Fruit fly (Drosophila melanogaster) whole organism, embryonic: ENCODE results near the gene CCT7.

Source experiments
- Aef1 ChIP-seq: fragments of 200-800 bp; sonication (Bioruptor generic); IDR thresholded peaks from 3 replicates; pipeline ENCODE4 v1.3.6; 2022; ENCODE audit warnings: missing biosample characterization, missing genetic modification characterization
- CG10321 ChIP-seq: fragments of 200-800 bp; sonication (Bioruptor generic); IDR thresholded peaks from 2 replicates; pipeline ENCODE4 v1.3.6; 2022; ENCODE audit warnings: missing biosample characterization, missing genetic modification characterization
- CG11247 ChIP-seq: fragments of 200-800 bp; sonication (Bioruptor generic); IDR thresholded peaks from 2 replicates; pipeline ENCODE4 v1.3.6; 2022; ENCODE audit warnings: missing biosample characterization, missing genetic modification characterization
- CG12236 ChIP-seq: fragments of 200-800 bp; sonication (Bioruptor generic); optimal IDR thresholded peaks from 2 replicates; lab custom pipeline; 2016; ENCODE audit warnings: missing biosample characterization, missing genetic modification characterization
- CG12769 ChIP-seq: fragments of 200-800 bp; sonication (Bioruptor generic); optimal IDR thresholded peaks from 2 replicates; lab custom pipeline; 2019; ENCODE audit warnings: missing biosample characterization, mild to moderate bottlenecking, missing genetic modification characterization, moderate library complexity
- CG13894 ChIP-seq: fragments of 200-800 bp; sonication (Bioruptor generic); optimal IDR thresholded peaks from 3 replicates; lab custom pipeline; 2018; ENCODE audit warnings: missing biosample characterization, mild to moderate bottlenecking, missing genetic modification characterization, moderate library complexity
- CG14667 ChIP-seq: fragments of 200-800 bp; sonication (Bioruptor generic); IDR thresholded peaks from 2 replicates; pipeline ENCODE4 v1.3.6; 2022; ENCODE audit warnings: missing biosample characterization, missing genetic modification characterization
- CG15514 ChIP-seq: fragments of 200-800 bp; sonication (Bioruptor generic); optimal IDR thresholded peaks from 3 replicates; lab custom pipeline; 2017; ENCODE audit warnings: missing biosample characterization, missing genetic modification characterization, mild to moderate bottlenecking, moderate library complexity, missing genetic modification reagents
- CG2129 ChIP-seq: fragments of 200-800 bp; sonication (Bioruptor generic); IDR thresholded peaks from 2 replicates; pipeline ENCODE4 v1.3.6; 2022; ENCODE audit warnings: missing biosample characterization, missing genetic modification characterization; ENCODE audit not compliant: partially characterized antibody
- CG2199 ChIP-seq: fragments of 200-800 bp; sonication (Bioruptor generic); IDR thresholded peaks from 3 replicates; pipeline ENCODE4 v1.3.6; 2022; ENCODE audit warnings: missing biosample characterization, missing genetic modification characterization
- CG2889 ChIP-seq: fragments of 200-800 bp; sonication (Bioruptor generic); IDR thresholded peaks from 3 replicates; pipeline ENCODE4 v1.3.6; 2022; ENCODE audit warnings: missing biosample characterization, missing genetic modification characterization
- CG31224 ChIP-seq: fragments of 200-800 bp; sonication (Bioruptor generic); IDR thresholded peaks from 2 replicates; pipeline ENCODE4 v1.3.6; 2022; ENCODE audit warnings: missing biosample characterization, missing genetic modification characterization
- CG4424 ChIP-seq: fragments of 200-800 bp; sonication (Bioruptor generic); optimal IDR thresholded peaks from 3 replicates; lab custom pipeline; 2016; ENCODE audit warnings: missing biosample characterization, missing genetic modification characterization
- CG5953 ChIP-seq: fragments of 200-800 bp; sonication (Bioruptor generic); IDR thresholded peaks from 2 replicates; pipeline ENCODE4 v1.3.6; 2022; ENCODE audit warnings: missing biosample characterization, missing genetic modification characterization
- CG6654 ChIP-seq: fragments of 200-800 bp; sonication (Bioruptor generic); optimal IDR thresholded peaks from 2 replicates; lab custom pipeline; 2017; ENCODE audit warnings: missing biosample characterization, mild to moderate bottlenecking, missing genetic modification characterization
- CG6689 ChIP-seq: fragments of 200-800 bp; sonication (Bioruptor generic); IDR thresholded peaks from 2 replicates; pipeline ENCODE4 v1.3.6; 2022; ENCODE audit warnings: missing biosample characterization, missing genetic modification characterization
- CG6765 ChIP-seq: fragments of 200-800 bp; sonication (Bioruptor generic); optimal IDR thresholded peaks from 3 replicates; lab custom pipeline; 2017; ENCODE audit warnings: missing biosample characterization, mild to moderate bottlenecking, missing genetic modification characterization
- CG6791 ChIP-seq: fragments of 200-800 bp; sonication (Bioruptor generic); IDR thresholded peaks from 3 replicates; pipeline ENCODE4 v1.3.6; 2022; ENCODE audit warnings: missing biosample characterization, missing genetic modification characterization; ENCODE audit not compliant: partially characterized antibody
- CG7745 ChIP-seq: fragments of 200-800 bp; sonication (Bioruptor generic); optimal IDR thresholded peaks from 2 replicates; lab custom pipeline; 2018; ENCODE audit warnings: missing biosample characterization, mild to moderate bottlenecking, missing genetic modification characterization, moderate library complexity
- CG7928 ChIP-seq: fragments of 200-800 bp; sonication (Bioruptor generic); optimal IDR thresholded peaks from 2 replicates; lab custom pipeline; 2017; ENCODE audit warnings: missing biosample characterization, mild to moderate bottlenecking, missing genetic modification characterization
- CG8924 ChIP-seq: fragments of 200-800 bp; optimal IDR thresholded peaks from 3 replicates; lab custom pipeline; 2019; ENCODE audit warnings: missing biosample characterization, mild to moderate bottlenecking, missing genetic modification characterization, moderate library complexity
- CG9797 ChIP-seq: fragments of 200-800 bp; sonication (Bioruptor generic); optimal IDR thresholded peaks from 3 replicates; lab custom pipeline; 2018; ENCODE audit warnings: missing biosample characterization, mild to moderate bottlenecking, missing genetic modification characterization
- CG9932 ChIP-seq: fragments of 200-800 bp; sonication (Bioruptor generic); IDR thresholded peaks from 2 replicates; pipeline ENCODE4 v1.3.6; 2022; ENCODE audit warnings: missing biosample characterization, missing genetic modification characterization
- Camta ChIP-seq: fragments of 200-800 bp; sonication (Bioruptor generic); optimal IDR thresholded peaks from 2 replicates; lab custom pipeline; 2016; ENCODE audit warnings: missing biosample characterization, missing genetic modification characterization
- Fer3 ChIP-seq: fragments of 200-800 bp; sonication (Bioruptor generic); optimal IDR thresholded peaks from 2 replicates; lab custom pipeline; 2018; ENCODE audit warnings: missing biosample characterization, mild to moderate bottlenecking, missing genetic modification characterization, moderate library complexity
- Gug ChIP-seq: fragments of 200-800 bp; sonication (Bioruptor generic); IDR thresholded peaks from 4 replicates; pipeline ENCODE4 v1.3.6; 2022; ENCODE audit warnings: missing biosample characterization, missing genetic modification characterization
- HmgZ ChIP-seq: fragments of 200-800 bp; sonication (Bioruptor generic); optimal IDR thresholded peaks from 2 replicates; lab custom pipeline; 2018; ENCODE audit warnings: missing biosample characterization, mild to moderate bottlenecking, missing genetic modification characterization
- Hmx ChIP-seq: fragments of 200-800 bp; sonication (Bioruptor generic); optimal IDR thresholded peaks from 2 replicates; lab custom pipeline; 2016; ENCODE audit warnings: missing biosample characterization, missing genetic modification characterization
- Myb ChIP-seq: fragments of 200-800 bp; sonication (Bioruptor generic); optimal IDR thresholded peaks from 2 replicates; lab custom pipeline; 2016; ENCODE audit warnings: missing biosample characterization, missing genetic modification characterization
- PHDP ChIP-seq: fragments of 200-800 bp; sonication (Bioruptor generic); optimal IDR thresholded peaks from 3 replicates; lab custom pipeline; 2018; ENCODE audit warnings: missing biosample characterization, mild to moderate bottlenecking, missing genetic modification characterization, moderate library complexity
- Rfx ChIP-seq: fragments of 200-800 bp; sonication (Bioruptor generic); IDR thresholded peaks from 2 replicates; pipeline ENCODE4 v1.3.6; 2022; ENCODE audit warnings: missing biosample characterization, missing genetic modification characterization
- Xbp1 ChIP-seq: fragments of 200-800 bp; sonication (Bioruptor generic); optimal IDR thresholded peaks from 3 replicates; lab custom pipeline; 2016; ENCODE audit warnings: missing biosample characterization, mild to moderate bottlenecking, missing genetic modification characterization
- amos ChIP-seq: fragments of 200-800 bp; sonication (Bioruptor generic); IDR thresholded peaks from 2 replicates; pipeline ENCODE4 v1.3.6; 2022; ENCODE audit warnings: missing biosample characterization, missing genetic modification characterization; ENCODE audit not compliant: partially characterized antibody
- ara ChIP-seq: fragments of 200-800 bp; sonication (Bioruptor generic); IDR thresholded peaks from 2 replicates; pipeline ENCODE4 v1.3.6; 2022; ENCODE audit warnings: missing biosample characterization, missing genetic modification characterization
- cg ChIP-seq: fragments of 200-800 bp; sonication (Bioruptor generic); optimal IDR thresholded peaks from 3 replicates; lab custom pipeline; 2019; ENCODE audit warnings: missing biosample characterization, mild to moderate bottlenecking, missing genetic modification characterization, moderate library complexity
- chn ChIP-seq: fragments of 200-800 bp; sonication (Bioruptor generic); optimal IDR thresholded peaks from 2 replicates; lab custom pipeline; 2016; ENCODE audit warnings: missing biosample characterization, missing genetic modification characterization
- cwo ChIP-seq: fragments of 200-800 bp; sonication (Bioruptor generic); optimal IDR thresholded peaks from 3 replicates; lab custom pipeline; 2017; ENCODE audit warnings: missing biosample characterization, missing genetic modification characterization, mild to moderate bottlenecking, moderate library complexity, missing genetic modification reagents
- gsb-n ChIP-seq: fragments of 200-800 bp; sonication (Bioruptor generic); optimal IDR thresholded peaks from 3 replicates; lab custom pipeline; 2018; ENCODE audit warnings: missing biosample characterization, mild to moderate bottlenecking, missing genetic modification characterization
- jigr1 ChIP-seq: fragments of 200-800 bp; sonication (Bioruptor generic); IDR thresholded peaks from 3 replicates; pipeline ENCODE4 v1.3.6; 2022; ENCODE audit warnings: missing biosample characterization, missing genetic modification characterization
- kni ChIP-seq: fragments of 200-800 bp; sonication (Bioruptor generic); optimal IDR thresholded peaks from 3 replicates; lab custom pipeline; 2017; ENCODE audit warnings: mild to moderate bottlenecking, missing biosample characterization, missing genetic modification reagents, missing genetic modification characterization
- lola ChIP-seq, 3 experiments: fragments of >200 bp in 2 of 3; fragments of 200-800 bp in 1 of 3; sonication (Bioruptor generic) in 1 of 3; optimal IDR thresholded peaks; 2 replicates each; lab custom pipeline; 2017 to 2019; ENCODE audit warnings: missing biosample characterization in 3 of 3, missing genetic modification characterization in 3 of 3, mild to moderate bottlenecking in 1 of 3, moderate library complexity in 1 of 3
- mirr ChIP-seq: fragments of 200-800 bp; sonication (Bioruptor generic); optimal IDR thresholded peaks from 3 replicates; lab custom pipeline; 2018; ENCODE audit warnings: missing biosample characterization, mild to moderate bottlenecking, missing genetic modification characterization
- mld ChIP-seq: fragments of 200-800 bp; sonication (Bioruptor generic); IDR thresholded peaks from 3 replicates; pipeline ENCODE4 v1.3.6; 2022; ENCODE audit warnings: missing biosample characterization, missing genetic modification characterization; ENCODE audit not compliant: partially characterized antibody
- pros ChIP-seq: fragments of 200-800 bp; sonication (Bioruptor generic); optimal IDR thresholded peaks from 3 replicates; lab custom pipeline; 2019; ENCODE audit warnings: missing biosample characterization, mild to moderate bottlenecking, missing genetic modification characterization, moderate library complexity
- toy ChIP-seq: fragments of 200-800 bp; sonication (Bioruptor generic); IDR thresholded peaks from 2 replicates; pipeline ENCODE4 v1.3.6; 2022; ENCODE audit warnings: missing biosample characterization, missing genetic modification characterization
- twi ChIP-seq: fragments of 200-800 bp; optimal IDR thresholded peaks from 2 replicates; lab custom pipeline; 2019; ENCODE audit warnings: missing biosample characterization, mild to moderate bottlenecking, missing genetic modification characterization, moderate library complexity
- unc-4 ChIP-seq: fragments of 200-800 bp; sonication (Bioruptor generic); IDR thresholded peaks from 2 replicates; pipeline ENCODE4 v1.3.6; 2022; ENCODE audit warnings: missing biosample characterization, missing genetic modification characterization; ENCODE audit not compliant: partially characterized antibody
- vfl ChIP-seq: fragments of 200-800 bp; sonication (Bioruptor generic); optimal IDR thresholded peaks from 2 replicates; lab custom pipeline; 2016; ENCODE audit warnings: missing biosample characterization, missing genetic modification characterization
- zen2 ChIP-seq: fragments of 200-800 bp; sonication (Bioruptor generic); IDR thresholded peaks from 3 replicates; pipeline ENCODE4 v1.3.6; 2022; ENCODE audit warnings: missing biosample characterization, missing genetic modification characterization; ENCODE audit not compliant: partially characterized antibody

CCT7 gene

dm6 chr3R:8807831-8808517, 6.6 kb downstream of the CCT7 start (continued):
- TF ChIP-seq pros (peak; percentile 97), gsb-n (no peak), CG12236 (GFP tag; lab: Kevin White, UChicago) (no peak), mld (no peak), CG14667 (no peak), CG6654 (GFP tag; lab: Kevin White, UChicago) (no peak), CG4424 (GFP tag; lab: Kevin White, UChicago) (no peak), CG5953 (GFP tag; lab: Robert Waterston, UW) (no peak), CG9932 (GFP tag; lab: Robert Waterston, UW) (peak; percentile 25; the same call in 1 of the 2 replicates), HmgZ (tag; lab: Kevin White, UChicago) (no peak), kni (GFP tag; lab: Kevin White, UChicago) (peak; percentile 95), Hmx (GFP tag; lab: Kevin White, UChicago) (no peak), lola (GFP tag; optimal IDR thresholded peaks at IDR 0.05; lab: Kevin White, UChicago) (no peak), Myb (GFP tag; lab: Kevin White, UChicago) (no peak), CG6689 (GFP tag; lab: Robert Waterston, UW) (no peak), CG9797 (no peak), Aef1 (GFP tag; lab: Robert Waterston, UW) (no peak), CG6765 (GFP tag; lab: Kevin White, UChicago) (no peak), toy (GFP tag; lab: Robert Waterston, UW) (no peak), cg (GFP tag; lab: Kevin White, UChicago) (peak; percentile 37), ara (0 out of 2 replicates have a peak, but pooled peaks have one; percentile 10), CG12769 (tag; lab: Kevin White, UChicago) (peak; percentile 69), CG2129 (GFP tag; lab: Robert Waterston, UW) (no peak), vfl (GFP tag; lab: Kevin White, UChicago) (no peak), CG7928 (GFP tag; lab: Kevin White, UChicago) (no peak), twi (tag; lab: Kevin White, UChicago) (peak; percentile 91), unc-4 (GFP tag; lab: Robert Waterston, UW) (no peak), CG2199 (GFP tag; lab: Robert Waterston, UW) (peak; percentile 63; the same call in 1 of the 3 replicates), jigr1 (no peak), Fer3 (tag; lab: Kevin White, UChicago) (no peak), amos (GFP tag; lab: Robert Waterston, UW) (no peak), CG11247 (GFP tag; lab: Robert Waterston, UW) (no peak), Camta (no peak), PHDP (no peak), CG2889 (GFP tag; lab: Robert Waterston, UW) (no peak), Rfx (GFP tag; lab: Robert Waterston, UW) (0 out of 2 replicates have a peak, but pooled peaks have one; percentile 17), CG6791 (GFP tag; lab: Robert Waterston, UW) (peak; percentile 68; the same call in 1 of the 3 replicates), cwo (GFP tag; lab: Kevin White, UChicago) (no peak), CG31224 (no peak), CG10321 (GFP tag; lab: Robert Waterston, UW) (no peak), Gug (no peak), zen2 (no peak), chn (peak; percentile 54), CG8924 (tag; lab: Kevin White, UChicago) (peak; percentile 33), Xbp1 (GFP tag; lab: Kevin White, UChicago) (no peak), mirr (GFP tag; lab: Kevin White, UChicago) (peak; percentile 47), CG7745 (tag; lab: Kevin White, UChicago) (no peak), CG13894 (tag; lab: Kevin White, UChicago) (peak; percentile 97), CG15514 (GFP tag; lab: Kevin White, UChicago) (peak; percentile 6)
